Fruit fly (Drosophila melanogaster) Kc167 (cell line): ENCODE results near the gene Ance.

ENCODE experiments used
- Myc ChIP-seq: fragments of >200 bp; optimal IDR thresholded peaks from 2 replicates; lab custom pipeline; 2017; ENCODE audit warnings: missing external identifiers
- Sin3A ChIP-seq: fragments of >200 bp; optimal IDR thresholded peaks from 2 replicates; lab custom pipeline; 2018; ENCODE audit warnings: missing external identifiers
- h ChIP-seq: fragments of >200 bp; optimal IDR thresholded peaks from 3 replicates; lab custom pipeline; 2018; ENCODE audit warnings: missing external identifiers
- insv ChIP-seq: fragments of >200 bp; optimal IDR thresholded peaks from 3 replicates; lab custom pipeline; 2018; ENCODE audit warnings: missing external identifiers
- psq ChIP-seq: fragments of >200 bp; optimal IDR thresholded peaks from 2 replicates; lab custom pipeline; 2017; ENCODE audit warnings: missing external identifiers
- ttk ChIP-seq: sonication (Bioruptor generic); optimal IDR thresholded peaks from 2 replicates; lab custom pipeline; 2017; ENCODE audit warnings: missing external identifiers

Gene Ance

DNA sequence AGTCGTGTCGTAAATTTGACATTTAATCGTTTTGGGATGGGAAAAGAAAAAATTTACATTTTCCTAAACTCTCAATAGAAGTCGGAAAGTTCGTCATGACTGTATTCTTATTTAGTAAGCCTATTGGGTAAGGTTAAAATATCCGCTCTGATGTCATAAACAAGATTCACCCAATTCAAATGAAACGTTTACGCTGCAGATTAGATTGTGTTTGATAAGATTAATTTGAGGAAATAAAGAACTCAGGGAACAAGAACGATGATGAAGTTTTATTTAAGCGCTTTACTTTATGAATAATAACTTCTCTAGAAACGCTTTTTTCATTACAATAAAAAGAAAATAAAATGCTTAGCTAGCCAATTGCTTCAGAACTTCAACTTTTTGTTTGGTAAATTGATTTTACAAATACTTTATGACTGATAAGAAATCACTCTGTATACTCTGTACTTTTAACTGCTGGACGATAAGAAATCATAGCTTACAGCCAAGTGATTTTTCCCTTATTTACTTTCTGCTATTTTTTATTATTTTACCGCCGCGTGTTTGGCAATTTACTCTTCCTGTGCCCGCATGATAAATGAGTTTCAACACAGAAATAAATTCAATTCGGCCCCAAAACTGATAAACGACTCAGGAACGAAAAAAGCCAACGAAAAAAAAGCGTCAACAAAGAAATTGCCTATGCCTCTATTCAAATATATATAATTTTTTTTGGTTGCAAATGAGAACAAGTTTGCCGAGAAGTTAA, 18.9 kb upstream of the Ance start:
- no peak for TF ChIP-seq Myc (lab: Kevin White, UChicago)
- no peak for TF ChIP-seq h
- no peak for TF ChIP-seq ttk (lab: Kevin White, UChicago)
- TF ChIP-seq insv: no peak
- TF ChIP-seq psq (lab: Kevin White, UChicago): no peak
- no peak for TF ChIP-seq Sin3A (lab: Kevin White, UChicago)

DNA sequence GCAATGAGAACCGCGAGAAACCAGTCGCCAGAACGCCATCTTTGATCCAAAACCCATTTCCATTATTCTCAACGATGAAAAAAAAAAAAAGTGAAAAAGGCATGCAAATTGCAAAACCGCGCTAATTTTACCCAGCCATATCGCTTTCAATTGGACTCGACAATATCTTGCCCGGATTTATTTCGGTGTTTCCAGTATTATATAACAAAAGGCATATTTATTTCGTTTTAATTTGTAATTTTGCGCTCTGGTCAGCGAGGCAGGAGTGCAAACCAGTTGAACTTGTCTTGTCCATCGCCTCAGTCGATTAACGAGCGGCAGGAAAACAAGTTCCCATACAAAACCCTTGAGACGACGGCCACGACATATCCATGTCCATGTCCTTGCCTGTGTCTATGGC, 15.5 kb upstream of the Ance start:
- TF ChIP-seq Myc (lab: Kevin White, UChicago) (no peak), Sin3A (lab: Kevin White, UChicago) (no peak)

DNA sequence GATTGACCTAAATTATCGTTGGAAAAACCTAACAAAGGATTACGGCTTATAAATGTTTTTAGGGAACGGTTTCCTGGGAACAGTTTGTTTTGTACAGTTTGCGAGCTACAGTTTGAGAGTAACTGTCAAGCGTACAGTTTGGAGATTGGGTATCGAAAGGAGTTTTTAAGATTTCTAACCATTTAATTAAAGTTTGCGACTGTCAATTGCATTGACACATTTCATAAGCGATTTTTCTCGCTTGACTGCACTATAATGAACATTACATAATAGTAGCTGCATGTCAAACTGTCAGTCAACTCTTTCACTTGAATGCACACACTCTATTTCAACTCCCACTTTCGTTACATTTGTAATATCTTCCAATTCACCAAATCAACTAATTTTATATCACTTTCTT, 12.6 kb upstream of the Ance start:
- TF ChIP-seq Sin3A (lab: Kevin White, UChicago): no peak
- TF ChIP-seq insv: no peak
- no peak for TF ChIP-seq ttk (lab: Kevin White, UChicago)
- no peak for TF ChIP-seq h
- no peak for TF ChIP-seq psq (lab: Kevin White, UChicago)
- no peak for TF ChIP-seq Myc (lab: Kevin White, UChicago)

DNA sequence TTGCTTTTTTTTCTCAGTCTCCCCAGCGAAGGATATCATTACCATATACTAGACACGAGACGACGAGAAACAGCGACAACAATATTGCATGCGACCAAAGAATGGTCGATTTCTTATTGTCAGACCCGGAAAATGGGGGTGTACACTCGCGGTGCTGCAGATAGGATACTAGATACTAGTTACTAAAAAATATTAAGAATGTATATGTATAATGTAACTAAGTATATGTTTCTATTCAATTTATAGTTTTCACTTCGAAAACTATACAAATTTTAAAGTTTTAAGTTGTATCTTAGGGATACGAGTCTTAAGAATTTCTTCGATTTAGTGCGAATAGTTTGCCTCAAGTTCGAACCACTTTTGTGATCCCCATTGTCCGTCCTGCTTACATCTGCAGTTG, 12.0 kb upstream of the Ance start:
- TF ChIP-seq insv: no peak
- TF ChIP-seq Sin3A (lab: Kevin White, UChicago): no peak
- TF ChIP-seq ttk (lab: Kevin White, UChicago): no peak
- no peak for TF ChIP-seq h
- no peak for TF ChIP-seq psq (lab: Kevin White, UChicago)
- TF ChIP-seq Myc (lab: Kevin White, UChicago): no peak

DNA sequence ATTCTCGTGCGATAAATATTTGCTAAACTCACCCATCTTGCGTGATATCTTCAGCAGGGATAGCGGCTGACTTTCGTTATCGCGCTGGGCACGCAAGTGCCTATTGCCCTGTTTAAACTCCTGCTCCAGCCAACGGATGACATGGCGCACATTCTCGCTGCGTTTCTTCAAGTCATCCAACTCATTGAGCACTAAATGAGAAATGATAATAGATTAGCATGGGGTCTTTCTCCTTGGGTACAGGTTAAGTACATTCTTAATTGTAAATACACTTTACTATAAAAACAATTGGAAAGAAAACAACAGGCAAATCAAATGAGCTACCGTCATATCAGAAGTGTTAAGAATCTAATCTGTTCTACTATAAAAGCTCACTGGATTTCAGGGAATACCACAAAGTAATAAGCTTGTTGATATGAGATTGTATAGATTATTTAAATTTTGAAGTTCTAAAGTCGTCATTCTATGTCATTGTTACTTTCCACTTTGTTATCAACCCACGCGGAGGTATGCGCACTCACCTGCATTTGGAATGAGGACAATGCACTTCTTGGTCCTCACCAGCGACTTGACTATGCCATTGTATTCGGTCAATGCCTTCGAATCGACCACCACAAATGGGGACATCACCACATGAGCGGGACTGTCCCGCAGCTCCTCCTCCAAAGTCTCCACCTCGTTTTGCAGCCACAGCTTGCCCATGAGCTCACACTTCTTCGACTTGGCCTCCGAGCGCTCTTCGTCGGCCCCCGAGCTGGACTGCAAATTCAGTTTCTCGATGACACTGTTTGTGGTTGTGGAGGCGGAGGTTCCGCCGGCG, 5.1 kb upstream of the Ance start:
- no peak for TF ChIP-seq insv
- TF ChIP-seq psq (lab: Kevin White, UChicago): no peak
- no peak for TF ChIP-seq Sin3A (lab: Kevin White, UChicago)
- TF ChIP-seq h: no peak
- no peak for TF ChIP-seq Myc (lab: Kevin White, UChicago)
- no peak for TF ChIP-seq ttk (lab: Kevin White, UChicago)

DNA sequence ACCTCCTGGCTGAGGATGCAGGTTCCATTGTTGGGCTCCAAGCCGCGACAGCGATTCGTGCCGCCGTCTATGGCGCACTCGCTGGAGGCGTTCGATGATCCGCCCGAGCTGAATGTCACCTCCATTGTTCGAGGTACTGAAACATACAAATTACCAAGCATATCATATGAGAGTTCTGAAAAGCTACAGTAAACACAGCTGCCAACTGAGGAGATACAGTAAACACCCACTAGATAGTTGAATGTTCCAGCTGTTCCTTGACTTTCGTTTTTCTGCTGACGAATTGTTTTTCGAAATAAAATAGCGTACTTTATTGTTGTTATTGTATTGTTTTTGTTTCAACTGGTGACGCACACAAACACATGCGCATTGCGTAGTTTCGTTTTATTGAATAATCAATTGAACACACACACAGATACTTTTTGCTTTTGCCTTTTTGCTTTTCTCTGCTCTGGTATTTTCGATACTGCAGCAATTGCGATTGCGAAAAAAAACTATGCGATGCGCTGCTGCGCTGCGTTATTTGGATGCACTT, 1.6 kb upstream of the Ance start:
- TF ChIP-seq insv (no peak), ttk (lab: Kevin White, UChicago) (no peak), h (no peak), Myc (lab: Kevin White, UChicago) (no peak), psq (lab: Kevin White, UChicago) (no peak), Sin3A (lab: Kevin White, UChicago) (no peak)

DNA sequence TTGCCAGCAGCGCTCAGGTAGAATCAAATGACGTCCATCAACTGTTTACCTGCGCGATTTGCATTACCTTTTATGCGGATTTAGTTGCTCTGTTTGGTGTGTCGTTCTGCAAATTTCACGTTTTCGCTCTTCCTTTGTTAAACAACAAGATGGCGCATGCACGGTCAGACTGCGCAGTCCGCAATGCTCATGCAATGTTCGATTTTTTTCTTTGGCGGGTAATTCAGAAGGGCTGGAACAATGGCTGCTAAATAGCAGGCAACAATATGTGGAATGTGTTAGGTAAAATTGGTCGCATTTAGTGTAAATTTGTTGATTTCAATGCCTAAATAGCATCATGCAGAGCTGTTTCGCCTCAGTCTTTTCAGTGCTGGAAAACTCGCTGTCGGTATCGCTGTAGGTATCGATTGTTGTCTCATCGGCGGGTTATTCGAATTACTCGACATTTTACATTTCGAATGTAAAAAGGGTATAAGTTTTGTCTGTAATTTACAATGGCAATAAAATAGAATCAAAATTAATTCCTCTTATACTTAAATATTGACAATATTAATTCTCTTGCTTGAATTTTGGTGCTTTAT, 1.0 kb upstream of the Ance start, which contains the start of gene Smg5:
Gene Smg5, minus strand, starts transcription at position 331 of the 581 bp plus-strand sequence.
- TF ChIP-seq Sin3A (lab: Kevin White, UChicago) (no peak), Myc (lab: Kevin White, UChicago) (no peak), h (no peak)

DNA sequence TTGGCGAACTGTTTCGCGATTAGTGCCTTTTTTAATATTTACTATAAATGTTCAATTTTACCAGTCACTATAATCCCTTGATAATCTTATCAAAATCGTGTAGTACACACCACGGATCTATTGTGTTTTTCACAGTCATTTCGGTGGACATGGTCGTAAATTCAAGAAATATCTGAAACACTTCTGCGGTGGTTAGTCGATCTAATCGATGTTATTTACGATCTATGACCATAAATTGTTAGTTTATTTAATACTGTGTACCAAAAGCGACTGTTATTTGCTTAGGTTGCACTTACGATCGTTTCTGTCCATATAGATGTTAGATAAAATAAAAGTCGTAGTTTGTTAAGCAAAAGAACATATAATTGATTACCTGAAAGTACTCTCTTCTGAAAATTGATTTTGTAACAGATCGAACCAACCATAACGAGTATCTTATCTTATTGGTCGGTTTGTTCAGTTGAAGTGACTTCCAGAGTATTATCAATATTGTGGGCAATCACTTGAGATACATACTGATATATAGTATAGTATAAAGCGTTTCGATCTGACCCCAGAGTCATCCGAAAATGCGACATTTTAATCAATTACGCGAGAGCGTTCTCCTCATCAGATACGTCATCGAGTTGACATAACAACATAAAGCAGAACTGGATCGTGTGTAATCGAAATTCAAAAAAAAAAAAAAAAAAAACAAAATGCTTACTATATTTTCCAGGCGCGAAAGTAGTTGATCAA, 572 bp downstream of the Ance start:
- TF ChIP-seq psq (lab: Kevin White, UChicago) (no peak), ttk (lab: Kevin White, UChicago) (no peak), Myc (lab: Kevin White, UChicago) (no peak)

DNA sequence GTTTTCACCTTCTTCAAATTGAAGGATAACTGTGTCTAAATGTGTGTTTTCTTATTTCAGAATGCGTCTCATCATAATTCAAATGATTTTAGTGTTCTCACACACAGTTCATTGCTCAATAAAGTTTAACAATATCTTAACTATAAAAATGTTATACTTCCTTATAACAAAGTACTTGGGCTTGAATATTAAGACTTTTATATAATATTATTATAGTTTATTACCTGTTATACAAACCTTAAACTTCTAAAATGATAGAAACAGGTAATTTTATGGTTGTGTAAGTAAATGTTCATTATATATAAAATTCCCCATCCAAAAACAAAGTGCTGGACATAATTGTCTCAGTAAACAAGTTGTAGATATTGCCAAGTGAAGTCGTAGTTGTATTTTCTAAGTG, 3.6 kb downstream of the Ance start, which contains the start of gene Ance-2:
Gene Ance-2, plus strand, starts transcription at position 301 of the 400 bp plus-strand sequence.
- no peak for TF ChIP-seq psq (lab: Kevin White, UChicago)
- TF ChIP-seq Myc (lab: Kevin White, UChicago): no peak
- TF ChIP-seq Sin3A (lab: Kevin White, UChicago): no peak
- TF ChIP-seq h: no peak
- TF ChIP-seq insv: no peak
- TF ChIP-seq ttk (lab: Kevin White, UChicago): no peak

DNA sequence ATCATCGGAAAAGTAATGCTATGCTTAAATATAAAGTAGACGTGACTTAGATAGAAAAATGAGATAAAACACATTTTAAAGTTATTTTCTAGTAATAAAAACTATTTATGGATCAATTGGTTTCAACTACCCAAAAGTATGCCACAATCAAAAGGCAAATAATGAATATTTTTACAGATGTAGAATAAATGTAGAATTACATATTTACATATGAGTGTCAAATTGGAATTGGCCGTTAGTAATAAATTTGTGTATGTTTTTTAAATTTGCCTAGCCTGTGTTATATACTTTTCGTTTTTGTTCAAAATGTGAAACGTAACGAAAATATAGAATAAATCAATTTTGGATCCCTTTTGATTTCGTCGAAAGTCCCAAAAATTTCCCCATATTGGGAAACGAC, 6.3 kb downstream of the Ance start, which contains the start of gene Acyp:
Gene Acyp, plus strand, starts transcription at position 301 of the 400 bp plus-strand sequence.
- TF ChIP-seq insv (no peak), h (no peak), psq (lab: Kevin White, UChicago) (no peak), Sin3A (lab: Kevin White, UChicago) (no peak), ttk (lab: Kevin White, UChicago) (no peak), Myc (lab: Kevin White, UChicago) (no peak)

DNA sequence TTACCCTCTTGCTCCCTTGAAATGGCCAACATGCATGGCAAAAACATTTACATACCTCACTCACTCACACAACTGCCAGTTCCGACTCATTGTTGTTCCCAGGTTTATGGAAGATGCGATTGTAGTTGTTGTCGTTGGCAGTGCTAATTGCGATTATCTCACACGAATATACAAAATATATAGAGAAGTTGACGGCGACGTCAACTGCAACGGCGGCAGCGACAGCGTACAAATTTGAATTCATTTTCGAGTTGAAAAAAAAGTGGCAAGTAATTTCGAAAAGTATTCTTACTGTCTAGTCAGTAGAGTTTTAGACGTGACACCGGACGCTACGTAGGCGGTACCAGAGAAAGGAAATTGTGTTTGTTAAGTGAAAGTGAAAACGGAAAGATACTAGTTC, 9.0 kb downstream of the Ance start, which contains the start of gene Ance-3:
Gene Ance-3, plus strand, starts transcription at position 301 of the 400 bp plus-strand sequence.
- TF ChIP-seq psq (lab: Kevin White, UChicago) (no peak), h (no peak), Sin3A (lab: Kevin White, UChicago) (no peak), ttk (lab: Kevin White, UChicago) (no peak), insv (no peak), Myc (lab: Kevin White, UChicago) (no peak)
